Fruit fly (Drosophila melanogaster) whole organism, pupa: Measurements from ENCODE around the gene CG10713.

Experiments used
- CG12605 ChIP-seq: fragments of 200-800 bp; sonication (Bioruptor generic); IDR thresholded peaks from 2 replicates; pipeline ENCODE4 v1.3.6; 2022; ENCODE audit warnings: missing biosample characterization, missing genetic modification characterization
- CG15710 ChIP-seq: fragments of 200-800 bp; sonication (Bioruptor generic); optimal IDR thresholded peaks from 2 replicates; lab custom pipeline; 2018; ENCODE audit warnings: missing biosample characterization, mild to moderate bottlenecking, missing genetic modification characterization, moderate library complexity
- CG34367 ChIP-seq: fragments of 200-800 bp; sonication (Bioruptor generic); optimal IDR thresholded peaks from 2 replicates; lab custom pipeline; 2018; ENCODE audit warnings: missing biosample characterization, mild to moderate bottlenecking, missing genetic modification characterization
- CG4496 ChIP-seq: fragments of 200-800 bp; sonication (Bioruptor generic); IDR thresholded peaks from 3 replicates; pipeline ENCODE4 v1.3.6; 2022; ENCODE audit warnings: missing biosample characterization, missing genetic modification characterization
- CG8301 ChIP-seq: fragments of 200-800 bp; sonication (Bioruptor generic); optimal IDR thresholded peaks from 2 replicates; lab custom pipeline; 2018; ENCODE audit warnings: missing biosample characterization, mild to moderate bottlenecking, missing genetic modification characterization
- EcR ChIP-seq: fragments of 200-800 bp; sonication (Bioruptor generic); optimal IDR thresholded peaks from 3 replicates; lab custom pipeline; 2019; ENCODE audit warnings: missing biosample characterization, missing genetic modification characterization, mild to moderate bottlenecking, moderate library complexity, missing genetic modification reagents
- Snoo ChIP-seq: fragments of 200-800 bp; sonication (Bioruptor generic); optimal IDR thresholded peaks from 3 replicates; lab custom pipeline; 2017; ENCODE audit warnings: missing biosample characterization, mild to moderate bottlenecking, missing genetic modification characterization, inconsistent platforms

dm6 chr3L:13433522-13433921, 1.5 kb downstream of the CG10713 start:
- TF ChIP-seq CG8301 (tag; lab: Kevin White, UChicago): no peak
- no peak for TF ChIP-seq EcR (GFP tag; lab: Kevin White, UChicago)
- no peak for TF ChIP-seq CG12605 (GFP tag; lab: Robert Waterston, UW)
- TF ChIP-seq CG34367 (tag; lab: Kevin White, UChicago): no peak
- no peak for TF ChIP-seq CG4496
- no peak for TF ChIP-seq CG15710 (tag; lab: Kevin White, UChicago)
- TF ChIP-seq Snoo: no peak
